Worm (Caenorhabditis elegans): Measurements from ENCODE around the gene Y58A7A.4.

The Y58A7A.4 gene

DNA sequence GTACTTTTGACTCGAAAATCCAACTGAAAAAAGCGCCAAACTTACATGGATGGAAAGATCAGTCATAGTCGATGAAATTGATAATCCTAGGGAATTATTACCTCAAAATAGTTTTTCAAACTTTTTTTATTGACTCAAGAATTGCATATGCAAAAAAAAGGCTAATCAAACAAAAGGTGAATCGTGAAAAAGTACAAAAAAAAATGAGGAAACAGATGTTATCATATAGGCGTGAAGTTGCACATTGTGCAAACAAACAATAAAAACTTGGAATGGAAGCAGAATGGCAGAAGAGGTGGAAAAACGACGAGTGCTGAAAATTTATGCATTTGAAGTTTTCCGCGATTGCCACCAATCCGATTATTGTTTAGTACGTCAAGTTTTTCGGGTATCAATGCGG lies 38.7 kb downstream of the Y58A7A.4 start, which contains the start of gene exc-14:
Gene exc-14, minus strand, starts transcription at position 101 of the 400 bp plus-strand sequence.
- no peak for TF ChIP-seq him-1 (tag; optimal IDR thresholded peaks at IDR 0.05)
- TF ChIP-seq dao-5 (tag; optimal IDR thresholded peaks at IDR 0.05), result no peak
- TF ChIP-seq W03F9.2 (tag; optimal IDR thresholded peaks at IDR 0.05), result no peak

DNA sequence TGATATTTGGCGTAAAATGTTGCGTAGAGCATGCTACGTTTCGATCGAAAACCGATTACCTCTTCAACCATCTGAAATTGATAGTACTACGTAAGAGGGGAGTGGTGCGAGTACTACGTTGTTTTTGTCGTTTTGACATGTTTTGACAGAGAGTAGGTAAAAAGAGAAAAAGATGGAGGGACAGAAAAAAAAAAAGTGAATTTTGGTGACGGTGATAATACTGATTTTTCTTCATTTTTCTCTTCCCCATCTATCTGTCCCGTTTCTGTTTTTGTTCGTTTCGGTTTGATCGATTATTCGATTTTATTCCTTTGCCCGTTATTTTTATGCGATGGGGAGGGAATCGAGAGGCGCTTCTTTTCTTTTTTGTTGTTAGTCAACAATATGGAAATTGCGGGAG lies 43.9 kb downstream of the Y58A7A.4 start, which contains the start of gene K11D12.8:
Gene K11D12.8, minus strand, starts transcription at position 77 of the 400 bp plus-strand sequence.
- TF ChIP-seq W03F9.2 (tag; optimal IDR thresholded peaks at IDR 0.05) (no peak), dao-5 (tag; optimal IDR thresholded peaks at IDR 0.05) (no peak), him-1 (tag; optimal IDR thresholded peaks at IDR 0.05) (no peak)

DNA sequence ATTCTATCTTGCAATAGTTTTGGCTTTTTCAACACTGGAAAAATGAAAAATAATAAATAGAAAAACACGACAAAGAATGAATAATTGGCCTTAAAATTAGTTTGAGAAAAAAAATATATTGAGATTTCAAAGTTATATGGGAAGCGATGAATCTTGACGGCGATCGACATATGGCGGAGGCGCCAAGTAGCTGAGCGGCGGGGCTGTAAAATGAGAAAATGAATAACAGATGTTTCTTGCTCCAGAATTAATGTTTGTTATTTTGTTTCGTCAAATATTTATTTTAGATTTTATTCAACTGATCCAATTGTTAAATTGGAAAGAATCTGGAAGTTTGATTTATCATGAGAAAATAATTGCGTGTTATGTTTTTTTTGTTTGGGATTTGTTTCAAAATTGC lies 45.2 kb downstream of the Y58A7A.4 start, which contains the start of gene K11D12.11:
Gene K11D12.11, minus strand, starts transcription at position 42 of the 400 bp plus-strand sequence.
- TF ChIP-seq W03F9.2 (tag; optimal IDR thresholded peaks at IDR 0.05) (no peak), him-1 (tag; optimal IDR thresholded peaks at IDR 0.05) (no peak), dao-5 (tag; optimal IDR thresholded peaks at IDR 0.05) (no peak)

DNA sequence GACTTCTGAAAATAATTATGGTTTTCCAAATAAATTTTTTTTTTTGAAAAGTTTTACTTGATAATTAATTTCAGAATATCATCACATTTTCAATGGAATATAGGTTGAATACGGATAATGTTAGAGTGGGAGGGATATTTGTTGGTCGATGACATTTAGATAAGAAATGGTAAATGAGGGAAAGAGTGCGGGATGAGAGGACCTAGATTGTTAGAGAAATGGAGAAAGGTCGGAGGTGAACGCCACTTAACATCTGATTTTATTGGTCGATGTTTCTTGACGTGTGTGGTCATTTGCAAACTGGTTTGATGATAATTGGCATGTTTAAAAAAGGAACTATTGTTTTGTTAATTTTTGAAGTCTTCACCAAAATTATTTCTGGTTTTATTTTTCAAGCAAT lies 46.4 kb downstream of the Y58A7A.4 start:
- no peak for TF ChIP-seq dao-5 (tag; optimal IDR thresholded peaks at IDR 0.05)
- no peak for TF ChIP-seq him-1 (tag; optimal IDR thresholded peaks at IDR 0.05)
- TF ChIP-seq W03F9.2 (tag; optimal IDR thresholded peaks at IDR 0.05), result no peak

DNA sequence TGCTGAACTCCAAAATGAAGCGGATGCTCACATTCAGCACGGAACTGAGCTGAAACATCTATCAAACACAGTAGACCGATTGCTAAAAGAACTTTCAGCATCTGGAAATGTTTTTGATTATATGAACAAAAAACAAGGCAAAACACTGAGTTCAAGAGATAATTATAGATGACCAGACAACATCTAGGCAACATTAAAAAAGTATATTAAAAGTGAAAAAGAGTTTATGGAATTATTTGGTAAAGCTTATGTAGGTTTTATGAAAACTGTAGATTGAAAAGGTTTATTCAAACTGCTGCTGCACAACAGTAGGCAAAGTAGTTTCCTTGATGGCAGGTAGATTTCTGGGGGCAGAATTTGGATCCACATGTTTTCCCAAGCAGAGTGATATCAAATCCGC lies 48.4 kb downstream of the Y58A7A.4 start, which contains the start of gene K11D12.7:
Gene K11D12.7, minus strand, starts transcription at position 101 of the 400 bp plus-strand sequence.
- no peak for TF ChIP-seq dao-5 (tag; optimal IDR thresholded peaks at IDR 0.05)
- TF ChIP-seq W03F9.2 (tag; optimal IDR thresholded peaks at IDR 0.05), result no peak
- TF ChIP-seq him-1 (tag; optimal IDR thresholded peaks at IDR 0.05), result no peak

DNA sequence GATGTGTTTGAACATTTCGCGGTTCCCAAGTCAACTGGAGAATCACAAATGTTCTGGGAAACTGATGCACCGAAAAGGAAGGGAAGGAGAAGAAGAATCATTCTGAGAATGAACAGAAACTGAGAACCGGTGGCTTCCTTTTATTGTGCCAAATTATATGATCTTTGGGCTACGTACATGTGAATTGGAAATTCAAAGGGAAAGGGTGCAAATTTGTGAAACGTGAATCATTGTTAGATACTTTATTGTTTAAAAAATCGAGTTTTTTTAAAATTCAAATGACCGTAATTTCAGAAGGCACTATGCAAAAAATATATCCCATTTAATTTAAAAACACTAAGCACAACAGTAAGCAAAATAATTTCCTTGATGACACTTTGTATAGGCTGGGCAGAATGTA lies 49.7 kb downstream of the Y58A7A.4 start, which contains the start of gene K11D12.6:
Gene K11D12.6, minus strand, starts transcription at position 101 of the 400 bp plus-strand sequence.
- TF ChIP-seq W03F9.2 (tag; optimal IDR thresholded peaks at IDR 0.05), result no peak
- no peak for TF ChIP-seq him-1 (tag; optimal IDR thresholded peaks at IDR 0.05)
- TF ChIP-seq dao-5 (tag; optimal IDR thresholded peaks at IDR 0.05), result no peak

DNA sequence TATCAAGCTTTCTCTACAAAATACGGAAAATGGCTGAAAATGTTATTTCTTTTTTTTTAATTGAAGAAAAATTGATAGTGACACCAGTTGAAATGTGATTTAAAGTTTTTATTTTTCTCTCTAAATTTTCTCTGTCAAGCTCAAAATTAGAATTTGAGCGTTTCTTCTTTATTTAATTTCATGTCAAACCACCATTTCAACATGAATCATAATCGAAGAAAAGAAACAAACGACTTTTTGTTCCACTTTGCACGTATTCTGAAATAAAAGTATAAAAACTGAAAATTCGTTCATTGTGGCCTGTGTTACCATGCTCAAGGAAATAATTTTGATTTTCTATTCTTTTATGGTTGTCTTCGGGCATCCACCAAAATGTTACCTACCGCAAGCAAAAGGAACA lies 51.7 kb downstream of the Y58A7A.4 start, which contains the start of gene K11D12.13:
Gene K11D12.13, plus strand, starts transcription at position 301 of the 400 bp plus-strand sequence.
- TF ChIP-seq W03F9.2 (tag; optimal IDR thresholded peaks at IDR 0.05) (no peak), him-1 (tag; optimal IDR thresholded peaks at IDR 0.05) (no peak), dao-5 (tag; optimal IDR thresholded peaks at IDR 0.05) (no peak)

DNA sequence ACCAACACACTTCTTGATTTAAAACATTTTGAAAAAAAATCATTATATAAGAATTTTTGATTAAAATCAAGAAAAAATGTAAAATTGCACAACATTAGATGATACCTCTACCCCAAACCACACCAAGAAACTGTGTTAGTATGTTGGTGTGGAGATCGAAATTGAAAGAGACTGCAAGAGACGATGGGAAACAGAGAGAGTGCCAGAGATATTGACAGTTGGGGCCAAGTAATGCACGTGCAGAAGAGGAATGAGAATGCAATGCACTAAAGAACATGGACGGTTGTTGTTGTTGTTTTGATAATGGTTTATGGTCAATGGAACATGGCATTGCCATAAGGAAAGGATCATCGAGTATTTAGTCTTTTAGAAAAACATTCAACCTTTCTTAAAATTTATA lies 52.6 kb downstream of the Y58A7A.4 start:
- TF ChIP-seq him-1 (tag; optimal IDR thresholded peaks at IDR 0.05) (no peak), dao-5 (tag; optimal IDR thresholded peaks at IDR 0.05) (no peak), W03F9.2 (tag; optimal IDR thresholded peaks at IDR 0.05) (no peak)
